Fruit fly (Drosophila melanogaster) whole organism, adult: ENCODE data around the gene hng2.

Experiments used
- CG11617 ChIP-seq: fragments of 200-800 bp; sonication (Bioruptor generic); optimal IDR thresholded peaks from 2 replicates; lab custom pipeline; 2017; ENCODE audit warnings: mild to moderate bottlenecking, missing biosample characterization, missing genetic modification reagents, missing genetic modification characterization
- CG12768 ChIP-seq: fragments of 200-800 bp; sonication (Bioruptor generic); optimal IDR thresholded peaks from 2 replicates; lab custom pipeline; 2017; ENCODE audit warnings: missing biosample characterization, missing genetic modification characterization, mild to moderate bottlenecking, moderate library complexity, missing genetic modification reagents
- CG14711 ChIP-seq: fragments of 200-800 bp; sonication (Bioruptor generic); optimal IDR thresholded peaks from 2 replicates; lab custom pipeline; 2018; ENCODE audit warnings: missing biosample characterization, mild to moderate bottlenecking, missing genetic modification characterization, moderate library complexity
- CG1620 ChIP-seq: fragments of 200-800 bp; sonication (Bioruptor generic); optimal IDR thresholded peaks from 2 replicates; lab custom pipeline; 2016; ENCODE audit warnings: missing biosample characterization, missing genetic modification characterization
- CG33017 ChIP-seq: fragments of 200-800 bp; sonication (Bioruptor generic); optimal IDR thresholded peaks from 2 replicates; lab custom pipeline; 2018; ENCODE audit warnings: missing biosample characterization, mild to moderate bottlenecking, missing genetic modification characterization, moderate library complexity
- CG5204 ChIP-seq: fragments of 200-800 bp; sonication (Bioruptor generic); optimal IDR thresholded peaks from 2 replicates; lab custom pipeline; 2016; ENCODE audit warnings: missing biosample characterization, missing genetic modification characterization
- CG7045 ChIP-seq: fragments of 200-800 bp; sonication (Bioruptor generic); optimal IDR thresholded peaks from 2 replicates; lab custom pipeline; 2017; ENCODE audit warnings: missing biosample characterization, mild to moderate bottlenecking, missing genetic modification characterization
- CG7101 ChIP-seq: fragments of 200-800 bp; sonication (Bioruptor generic); optimal IDR thresholded peaks from 2 replicates; lab custom pipeline; 2018; ENCODE audit warnings: missing biosample characterization, mild to moderate bottlenecking, missing genetic modification characterization, moderate library complexity
- Clk ChIP-seq: fragments of 200-800 bp; sonication (Bioruptor generic); optimal IDR thresholded peaks from 2 replicates; lab custom pipeline; 2017; ENCODE audit warnings: missing biosample characterization, missing genetic modification characterization
- Crg-1 ChIP-seq: fragments of 200-800 bp; sonication (Bioruptor generic); optimal IDR thresholded peaks from 2 replicates; lab custom pipeline; 2016; ENCODE audit warnings: missing biosample characterization, missing genetic modification characterization
- Hr96 ChIP-seq: fragments of 200-800 bp; sonication (Bioruptor generic); optimal IDR thresholded peaks from 2 replicates; lab custom pipeline; 2016; ENCODE audit warnings: missing biosample characterization, missing genetic modification characterization
- Mnt ChIP-seq: fragments of 200-800 bp; sonication (Bioruptor generic); optimal IDR thresholded peaks from 2 replicates; lab custom pipeline; 2016; ENCODE audit warnings: missing biosample characterization, mild to moderate bottlenecking, missing genetic modification characterization
- bab1 ChIP-seq: fragments of 200-800 bp; sonication (Bioruptor generic); optimal IDR thresholded peaks from 3 replicates; lab custom pipeline; 2019; ENCODE audit warnings: missing biosample characterization, mild to moderate bottlenecking, missing genetic modification characterization, moderate library complexity
- cic ChIP-seq: fragments of 200-800 bp; sonication (Bioruptor generic); optimal IDR thresholded peaks from 2 replicates; lab custom pipeline; 2017; ENCODE audit warnings: missing biosample characterization, mild to moderate bottlenecking, missing genetic modification characterization, moderate library complexity
- cnc ChIP-seq, 2 experiments: fragments of >200 bp; optimal IDR thresholded peaks; 2 replicates each; lab custom pipeline; 2017
- kay ChIP-seq: fragments of 200-800 bp; sonication (Bioruptor generic); peaks from one replicate; lab custom pipeline; 2016; ENCODE audit warnings: missing biosample characterization, missing genetic modification characterization, borderline replicate concordance
- ovo ChIP-seq: fragments of 200-800 bp; sonication (Bioruptor generic); optimal IDR thresholded peaks from 2 replicates; lab custom pipeline; 2016; ENCODE audit warnings: missing biosample characterization, missing genetic modification characterization
- pad ChIP-seq: fragments of 200-800 bp; sonication (Bioruptor generic); optimal IDR thresholded peaks from 3 replicates; lab custom pipeline; 2017; ENCODE audit warnings: missing biosample characterization, missing genetic modification characterization, mild to moderate bottlenecking, moderate library complexity, missing genetic modification reagents
- tj ChIP-seq: fragments of 200-800 bp; sonication (Bioruptor generic); optimal IDR thresholded peaks from 3 replicates; lab custom pipeline; 2017; ENCODE audit warnings: missing biosample characterization, mild to moderate bottlenecking, missing genetic modification characterization, moderate library complexity
- toe ChIP-seq: fragments of 200-800 bp; sonication (Bioruptor generic); optimal IDR thresholded peaks from 2 replicates; lab custom pipeline; 2016; ENCODE audit warnings: missing biosample characterization, missing genetic modification characterization

The hng2 gene

DNA sequence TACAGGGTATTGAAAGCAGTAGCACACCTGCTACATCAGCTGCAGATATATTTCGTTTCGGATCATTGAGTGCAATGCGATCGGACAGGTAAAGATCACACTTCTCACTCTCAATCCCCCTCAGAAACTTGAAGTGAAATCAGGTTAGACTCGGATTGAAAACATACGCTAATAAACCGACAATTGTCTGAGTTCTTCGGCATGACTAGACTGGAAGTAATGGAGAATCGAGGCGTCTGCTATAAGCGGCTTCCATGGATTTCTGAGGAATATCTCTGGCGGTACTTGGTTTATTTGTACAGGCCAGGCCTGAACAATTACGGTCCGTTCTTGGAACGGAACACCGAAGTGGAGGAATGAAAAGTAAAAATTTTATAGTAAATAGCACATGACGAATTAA lies 34.9 kb downstream of the hng2 start:
- TF ChIP-seq CG14711 = no peak

DNA sequence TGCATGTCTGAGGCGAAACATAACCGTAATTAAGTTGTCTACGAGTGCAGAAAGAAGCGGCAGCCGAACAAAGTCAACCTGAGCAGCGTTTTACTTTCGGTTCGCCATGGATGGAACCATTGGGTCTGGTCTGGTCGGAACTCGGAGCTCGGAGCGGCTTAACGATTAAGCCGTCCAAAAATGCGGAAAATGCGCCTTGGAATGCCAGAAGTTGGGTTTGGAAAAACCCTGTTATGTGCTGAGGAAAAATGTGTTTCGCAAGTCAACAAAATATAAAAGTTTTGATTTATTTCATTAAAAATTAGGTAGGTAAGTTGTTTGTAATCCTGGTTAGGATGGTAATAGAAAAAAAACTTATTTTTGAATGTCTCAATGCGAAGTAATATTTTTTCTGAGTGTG lies 35.4 kb downstream of the hng2 start:
- TF ChIP-seq CG7101 (no peak), Mnt (GFP tag; lab: Kevin White, UChicago) (no peak), toe (no peak), CG12768 (GFP tag; lab: Kevin White, UChicago) (no peak), Hr96 (GFP tag; lab: Kevin White, UChicago) (no peak), cnc (optimal IDR thresholded peaks at IDR 0.05; lab: Kevin White, UChicago) (no peak), pad (GFP tag; lab: Kevin White, UChicago) (no peak), CG11617 (GFP tag; lab: Kevin White, UChicago) (no peak), ovo (GFP tag; lab: Kevin White, UChicago) (no peak), CG7045 (GFP tag; lab: Kevin White, UChicago) (no peak), CG14711 (no peak), CG5204 (GFP tag; lab: Kevin White, UChicago) (no peak), bab1 (GFP tag; lab: Kevin White, UChicago) (no peak), tj (no peak), Clk (GFP tag; lab: Kevin White, UChicago) (no peak), cic (GFP tag; lab: Kevin White, UChicago) (no peak), CG33017 (tag; lab: Kevin White, UChicago) (no peak), kay (GFP tag; lab: Kevin White, UChicago) (no peak)

DNA sequence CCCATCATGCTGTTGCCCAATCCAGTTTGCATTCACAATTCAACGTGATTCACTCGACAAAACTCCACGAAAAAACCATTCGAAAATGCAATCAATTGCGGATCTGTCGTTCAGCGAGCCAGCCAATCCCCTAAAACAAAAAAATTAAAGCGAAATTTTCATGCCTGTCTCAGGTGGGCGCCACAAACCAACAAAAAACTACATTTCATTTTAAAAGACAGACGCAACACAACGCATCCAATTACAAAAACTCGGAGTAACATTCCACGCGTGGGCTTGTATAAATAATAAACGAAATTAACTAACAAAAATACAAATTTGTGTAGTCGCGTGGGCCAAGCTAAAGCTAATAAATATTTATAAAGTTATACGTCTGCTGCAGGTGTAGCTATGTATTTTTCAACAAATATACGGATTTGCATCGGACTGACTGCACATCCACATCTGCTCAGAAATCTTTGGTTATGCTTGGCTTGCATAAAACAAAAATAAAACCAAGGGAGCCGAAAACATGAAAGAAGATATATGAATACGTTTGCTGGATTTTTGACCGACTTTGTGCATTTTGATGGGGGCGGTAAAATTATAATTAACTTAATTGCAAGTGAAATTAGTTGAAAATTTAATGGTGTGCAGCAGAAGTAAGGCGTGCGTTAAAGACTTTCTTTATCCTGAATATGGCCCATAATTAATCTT lies 38.0 kb downstream of the hng2 start:
- TF ChIP-seq CG11617 (GFP tag; lab: Kevin White, UChicago) (no peak), kay (GFP tag; lab: Kevin White, UChicago) (peak; percentile 77), bab1 (GFP tag; lab: Kevin White, UChicago) (no peak), CG5204 (GFP tag; lab: Kevin White, UChicago) (no peak), CG33017 (tag; lab: Kevin White, UChicago) (no peak), CG14711 (no peak), tj (peak; percentile 80), Crg-1 (GFP tag; lab: Kevin White, UChicago) (no peak), CG7101 (no peak), Hr96 (GFP tag; lab: Kevin White, UChicago) (no peak)

DNA sequence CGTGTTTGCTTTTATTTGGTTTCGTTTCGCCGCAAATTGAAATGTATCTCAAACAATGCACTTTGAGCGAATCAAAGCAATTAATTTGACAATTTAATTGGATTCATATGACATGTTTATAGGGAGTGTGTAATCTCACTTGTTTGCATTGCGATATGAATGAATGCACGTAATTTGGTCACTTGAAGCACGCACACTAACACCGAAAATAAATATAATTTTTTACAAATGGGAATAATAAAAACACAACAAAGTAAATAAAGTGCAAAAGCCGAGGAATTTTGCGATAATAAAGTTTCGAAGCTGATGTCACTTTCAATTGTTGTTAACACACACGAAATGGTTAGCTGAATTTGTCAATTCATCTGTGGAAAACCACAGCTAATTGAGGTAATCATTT lies 38.8 kb downstream of the hng2 start:
- TF ChIP-seq bab1 (GFP tag; lab: Kevin White, UChicago) (no peak), Mnt (GFP tag; lab: Kevin White, UChicago) (no peak), CG7045 (GFP tag; lab: Kevin White, UChicago) (no peak), cnc (optimal IDR thresholded peaks at IDR 0.05; lab: Kevin White, UChicago) (no peak), CG7101 (peak; percentile 25), CG1620 (GFP tag; lab: Kevin White, UChicago) (no peak), Crg-1 (GFP tag; lab: Kevin White, UChicago) (no peak), CG33017 (tag; lab: Kevin White, UChicago) (no peak), CG14711 (no peak), ovo (GFP tag; lab: Kevin White, UChicago) (no peak), kay (GFP tag; lab: Kevin White, UChicago) (peak; percentile 67), tj (no peak), cic (GFP tag; lab: Kevin White, UChicago) (peak; percentile 83), CG5204 (GFP tag; lab: Kevin White, UChicago) (peak; percentile 2), CG12768 (GFP tag; lab: Kevin White, UChicago) (peak; percentile 40), pad (GFP tag; lab: Kevin White, UChicago) (no peak), Hr96 (GFP tag; lab: Kevin White, UChicago) (no peak), CG11617 (GFP tag; lab: Kevin White, UChicago) (no peak), Clk (GFP tag; lab: Kevin White, UChicago) (no peak), toe (no peak)

DNA sequence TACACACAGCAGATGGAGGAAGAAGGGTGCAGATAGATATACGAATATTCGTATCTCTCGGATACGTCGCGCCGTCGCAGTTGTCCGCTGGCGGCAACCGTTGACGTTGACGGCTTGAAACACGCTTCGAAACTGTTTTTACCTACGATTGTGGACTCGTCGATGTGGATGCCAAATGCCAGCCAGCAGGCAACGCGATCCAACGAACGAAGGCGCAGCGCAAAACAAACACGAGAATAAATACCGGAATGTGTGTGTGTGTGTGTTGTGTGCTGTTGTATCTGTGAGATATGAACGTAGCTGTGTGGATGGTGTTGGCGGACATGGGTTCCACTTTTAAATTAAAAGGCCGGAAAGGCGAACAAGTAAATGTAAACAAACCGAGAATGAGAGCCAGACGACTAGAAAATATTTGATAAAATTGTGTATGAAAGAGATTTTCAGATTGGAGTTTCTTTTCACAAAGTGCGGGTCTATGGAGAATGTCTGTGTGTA lies 40.1 kb downstream of the hng2 start:
- peak; percentile 64 for TF ChIP-seq Mnt (GFP tag; lab: Kevin White, UChicago)
- no peak for TF ChIP-seq CG5204 (GFP tag; lab: Kevin White, UChicago)
- TF ChIP-seq cnc (optimal IDR thresholded peaks at IDR 0.05; lab: Kevin White, UChicago) = no peak
- TF ChIP-seq ovo (GFP tag; lab: Kevin White, UChicago) = peak; percentile 20
- TF ChIP-seq CG7045 (GFP tag; lab: Kevin White, UChicago) = peak; percentile 39
- TF ChIP-seq CG7101 = peak; percentile 58
- TF ChIP-seq kay (GFP tag; lab: Kevin White, UChicago) = no peak
- TF ChIP-seq CG1620 (GFP tag; lab: Kevin White, UChicago) = peak; percentile 16
- peak; percentile 3 for TF ChIP-seq Hr96 (GFP tag; lab: Kevin White, UChicago)
- TF ChIP-seq bab1 (GFP tag; lab: Kevin White, UChicago) = peak; percentile 8
- TF ChIP-seq CG11617 (GFP tag; lab: Kevin White, UChicago) = peak; percentile 6
- no peak for TF ChIP-seq CG14711
- no peak for TF ChIP-seq Crg-1 (GFP tag; lab: Kevin White, UChicago)
- TF ChIP-seq CG33017 (tag; lab: Kevin White, UChicago) = peak; percentile 3
- peak; percentile 7 for TF ChIP-seq pad (GFP tag; lab: Kevin White, UChicago)
- TF ChIP-seq CG12768 (GFP tag; lab: Kevin White, UChicago) = peak; percentile 44
- peak; percentile 58 for TF ChIP-seq tj
- no peak for TF ChIP-seq Clk (GFP tag; lab: Kevin White, UChicago)
- TF ChIP-seq cic (GFP tag; lab: Kevin White, UChicago) = peak; percentile 49
- no peak for TF ChIP-seq toe
